Worm (Caenorhabditis elegans) whole organism, midembryonic: ENCODE measurements around the gene sra-13.

ENCODE experiments used
- T22C8.4 ChIP-seq: fragments of 200-800 bp; sonication (Bioruptor generic); IDR thresholded peaks from 2 replicates; pipeline ENCODE4 v1.3.6; 2022; ENCODE audit warnings: missing genetic modification characterization, missing compliant biosample characterization
- cog-1 ChIP-seq: sonication (generic microtip); optimal IDR thresholded peaks from 2 replicates; lab custom pipeline; 2016; ENCODE audit warnings: missing genetic modification characterization, missing compliant biosample characterization
- flt-1 ChIP-seq: fragments of 200-800 bp; sonication (Bioruptor generic); IDR thresholded peaks from 2 replicates; pipeline ENCODE4 v1.3.6; 2022; ENCODE audit warnings: missing genetic modification characterization, missing compliant biosample characterization
- klf-2 ChIP-seq: fragments of 200-800 bp; sonication (Bioruptor generic); conservative IDR thresholded peaks from 2 replicates; pipeline ENCODE4 v1.3.6; 2022; ENCODE audit warnings: missing genetic modification reagents, missing genetic modification characterization, missing compliant biosample characterization
- med-1 ChIP-seq: sonication (generic microtip); optimal IDR thresholded peaks from 2 replicates; lab custom pipeline; 2017; ENCODE audit warnings: missing genetic modification characterization, mild to moderate bottlenecking, missing compliant biosample characterization, antibody characterized with exemption, missing genetic modification reagents; ENCODE audit not compliant: insufficient read depth
- ref-1 ChIP-seq: fragments of 200-800 bp; sonication (Bioruptor generic); conservative IDR thresholded peaks from 2 replicates; pipeline ENCODE4 v1.3.6; 2022; ENCODE audit warnings: missing genetic modification reagents, missing genetic modification characterization, missing compliant biosample characterization
- tab-1 ChIP-seq: fragments of 200-800 bp; sonication (Bioruptor generic); IDR thresholded peaks from 2 replicates; pipeline ENCODE4 v1.3.6; 2022; ENCODE audit warnings: missing genetic modification characterization, missing compliant biosample characterization
- ztf-23 ChIP-seq: fragments of 200-800 bp; sonication (Bioruptor generic); IDR thresholded peaks from 2 replicates; pipeline ENCODE4 v1.3.6; 2022; ENCODE audit warnings: missing genetic modification reagents, missing genetic modification characterization, missing compliant biosample characterization
- ztf-29 ChIP-seq: fragments of 200-800 bp; sonication (Bioruptor generic); IDR thresholded peaks from 2 replicates; pipeline ENCODE4 v1.3.6; 2022; ENCODE audit warnings: missing genetic modification reagents, missing genetic modification characterization, missing compliant biosample characterization

Gene sra-13

DNA sequence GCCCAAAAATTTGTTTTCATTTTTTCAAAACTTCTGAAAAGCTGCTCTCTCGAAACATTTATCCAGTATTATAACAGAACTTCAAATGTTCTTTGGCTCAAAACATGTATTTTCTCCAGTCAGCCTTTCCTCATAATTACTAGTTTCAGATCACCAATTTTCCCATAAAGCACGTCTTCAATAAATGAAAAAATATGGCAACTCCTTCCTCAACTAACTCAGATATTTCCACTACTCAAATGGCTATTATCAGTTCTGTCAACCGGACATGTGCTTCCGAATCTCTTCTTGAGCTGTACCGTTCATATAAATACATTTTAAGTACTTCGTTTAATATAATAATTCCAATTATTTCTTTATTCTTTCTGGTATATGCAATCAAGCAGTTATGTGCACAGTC, at the start of gene sra-13:
Gene sra-13, plus strand, starts transcription at position 195 of the 400 bp plus-strand sequence.
- no peak for TF ChIP-seq tab-1
- TF ChIP-seq med-1 (GFP tag; lab: Kevin White, UChicago): no peak
- no peak for TF ChIP-seq ztf-23 (GFP tag; lab: Robert Waterston, UW)
- TF ChIP-seq klf-2 (GFP tag; lab: Robert Waterston, UW): no peak
- TF ChIP-seq T22C8.4 (GFP tag; lab: Robert Waterston, UW): no peak
- TF ChIP-seq ztf-29 (GFP tag; lab: Robert Waterston, UW): no peak
- no peak for TF ChIP-seq flt-1 (GFP tag; lab: Robert Waterston, UW)
- no peak for TF ChIP-seq ref-1 (GFP tag; lab: Robert Waterston, UW)
- no peak for TF ChIP-seq cog-1 (tag; lab: Kevin White, UChicago)

DNA sequence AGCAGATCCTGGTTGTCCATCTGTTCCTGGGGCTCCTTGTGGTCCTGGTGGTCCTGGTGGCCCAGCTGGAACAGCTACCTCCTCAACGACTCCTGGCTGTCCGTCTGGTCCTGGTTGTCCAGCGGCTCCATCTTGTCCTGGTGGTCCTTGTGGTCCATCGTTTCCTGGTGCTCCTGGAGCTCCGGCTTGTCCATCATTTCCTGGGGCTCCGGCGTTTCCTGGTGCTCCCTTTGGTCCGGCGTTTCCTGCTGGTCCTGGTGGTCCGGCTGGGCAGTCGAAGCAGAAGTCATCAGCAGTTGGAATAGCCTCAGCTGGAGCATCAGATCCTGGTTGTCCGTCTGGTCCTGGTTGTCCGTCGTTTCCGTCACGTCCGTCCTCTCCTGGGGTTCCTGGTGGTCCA, 49.0 kb upstream of the sra-13 start:
- TF ChIP-seq ztf-29 (GFP tag; lab: Robert Waterston, UW) (no peak), cog-1 (tag; lab: Kevin White, UChicago) (no peak), flt-1 (GFP tag; lab: Robert Waterston, UW) (no peak), ref-1 (GFP tag; lab: Robert Waterston, UW) (no peak), ztf-23 (GFP tag; lab: Robert Waterston, UW) (no peak), med-1 (GFP tag; lab: Kevin White, UChicago) (no peak), tab-1 (no peak), T22C8.4 (GFP tag; lab: Robert Waterston, UW) (no peak), klf-2 (GFP tag; lab: Robert Waterston, UW) (no peak)

DNA sequence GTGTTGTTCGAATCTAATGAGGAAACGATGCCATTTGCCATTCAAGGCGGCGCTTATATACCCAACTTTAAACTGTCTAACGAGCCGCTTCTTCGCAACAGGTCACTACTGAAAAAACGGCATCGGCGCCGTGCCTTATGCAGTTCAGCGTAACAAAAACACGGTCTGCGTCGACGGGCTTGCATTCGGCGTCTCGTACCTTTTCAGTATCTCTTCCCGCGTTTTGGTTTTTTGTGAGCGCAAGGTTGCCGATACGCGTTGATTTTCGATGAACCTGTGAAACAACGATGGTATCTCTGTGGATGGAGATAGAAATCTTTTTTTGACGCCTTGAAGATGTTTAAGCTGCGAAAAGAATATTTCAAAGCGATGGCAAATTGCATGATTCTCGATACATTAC, 48.1 kb upstream of the sra-13 start, which contains the start of gene col-77:
Gene col-77, minus strand, starts transcription at position 32 of the 400 bp plus-strand sequence.
- TF ChIP-seq cog-1 (tag; lab: Kevin White, UChicago) (no peak), flt-1 (GFP tag; lab: Robert Waterston, UW) (no peak), T22C8.4 (GFP tag; lab: Robert Waterston, UW) (no peak), ztf-23 (GFP tag; lab: Robert Waterston, UW) (no peak), tab-1 (no peak), ref-1 (GFP tag; lab: Robert Waterston, UW) (no peak), med-1 (GFP tag; lab: Kevin White, UChicago) (no peak), klf-2 (GFP tag; lab: Robert Waterston, UW) (no peak), ztf-29 (GFP tag; lab: Robert Waterston, UW) (no peak)

DNA sequence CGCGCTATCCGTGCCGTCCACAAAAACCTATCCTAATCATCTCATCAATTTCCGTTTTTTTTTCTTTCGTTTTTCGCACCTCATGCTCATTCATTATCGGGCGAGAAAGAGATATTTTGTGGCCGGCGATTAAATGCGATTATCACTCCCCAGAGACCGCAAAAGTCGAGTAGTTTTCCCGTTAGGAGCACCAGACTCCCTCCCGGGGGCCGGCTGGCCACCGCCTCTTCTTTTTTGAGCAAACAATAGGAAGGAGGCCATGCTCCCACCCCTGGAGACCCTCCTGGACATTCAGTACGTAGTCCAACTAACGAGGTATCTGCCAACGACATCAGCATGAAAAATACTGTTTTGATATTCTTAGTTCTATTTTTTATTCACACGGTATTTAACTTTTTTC, 47.0 kb upstream of the sra-13 start, which contains the start of gene M195.2:
Gene M195.2, plus strand, starts transcription at position 301 of the 400 bp plus-strand sequence.
- TF ChIP-seq ref-1 (GFP tag; lab: Robert Waterston, UW) (no peak), tab-1 (0 out of 2 replicates have a peak, but pooled peaks have one; percentile 62)

DNA sequence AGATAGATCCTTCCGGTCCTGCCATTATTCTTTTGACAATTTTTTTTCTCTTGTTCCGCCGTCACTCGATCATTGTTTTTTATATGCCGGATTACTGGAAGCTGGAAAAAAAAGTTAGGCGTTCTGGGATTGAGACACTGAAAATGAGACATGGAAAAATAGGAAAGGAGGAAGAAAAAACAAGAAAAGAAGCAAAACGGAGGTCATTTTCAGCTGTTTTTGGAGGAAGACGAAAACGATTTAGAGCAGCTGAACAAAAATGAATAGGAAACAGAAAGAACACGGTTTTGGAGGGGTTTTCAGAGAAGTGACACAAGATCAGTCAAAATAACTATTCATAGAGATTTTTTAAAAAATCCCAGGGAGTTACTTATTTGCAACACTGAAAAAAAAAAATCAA, 38.4 kb upstream of the sra-13 start, which contains the start of gene amt-3:
Gene amt-3, minus strand, starts transcription at position 101 of the 400 bp plus-strand sequence.
- no peak for TF ChIP-seq cog-1 (tag; lab: Kevin White, UChicago)
- TF ChIP-seq klf-2 (GFP tag; lab: Robert Waterston, UW): no peak
- no peak for TF ChIP-seq ref-1 (GFP tag; lab: Robert Waterston, UW)
- TF ChIP-seq ztf-29 (GFP tag; lab: Robert Waterston, UW): no peak
- no peak for TF ChIP-seq tab-1
- no peak for TF ChIP-seq med-1 (GFP tag; lab: Kevin White, UChicago)

DNA sequence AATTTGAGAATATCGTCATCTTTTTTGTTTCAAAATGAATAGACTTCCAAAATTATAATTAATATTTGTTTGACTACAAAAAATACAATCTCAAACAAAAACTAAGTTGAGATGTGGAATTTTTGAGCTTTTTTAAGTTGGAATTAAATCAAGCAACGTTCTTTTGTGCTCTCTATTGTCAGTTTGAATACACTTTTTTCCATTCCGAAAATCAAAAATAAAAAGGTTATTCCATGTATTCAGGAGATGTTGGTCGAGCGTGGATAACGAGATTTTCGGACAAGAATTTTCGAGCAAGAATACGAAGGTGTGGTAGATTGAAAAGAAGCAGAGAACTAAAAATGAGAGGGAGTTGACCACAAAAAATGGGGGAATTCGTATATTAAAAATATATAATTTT, 37.3 kb upstream of the sra-13 start:
- no peak for TF ChIP-seq klf-2 (GFP tag; lab: Robert Waterston, UW)

DNA sequence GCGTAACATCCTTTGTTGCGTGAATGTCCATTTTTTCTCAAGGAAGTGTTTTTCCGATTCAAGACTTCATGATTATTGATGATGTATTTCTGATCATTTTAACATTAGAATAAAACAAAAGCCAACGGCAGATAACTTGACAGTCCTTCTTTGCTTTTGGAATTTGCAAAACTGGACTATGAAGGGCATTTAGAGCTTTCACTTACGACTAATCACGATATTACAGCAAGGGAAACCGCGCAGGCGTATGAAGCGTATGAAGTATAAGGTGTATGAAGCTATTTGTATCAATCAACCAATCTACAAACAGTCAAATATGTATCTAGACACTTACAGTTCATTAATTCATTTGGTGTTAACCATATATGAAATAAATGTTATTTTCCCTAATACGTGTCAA, 29.8 kb upstream of the sra-13 start:
- no peak for TF ChIP-seq T22C8.4 (GFP tag; lab: Robert Waterston, UW)
- TF ChIP-seq tab-1: no peak
- TF ChIP-seq ztf-23 (GFP tag; lab: Robert Waterston, UW): no peak
- TF ChIP-seq ztf-29 (GFP tag; lab: Robert Waterston, UW): no peak
- TF ChIP-seq ref-1 (GFP tag; lab: Robert Waterston, UW): no peak
- no peak for TF ChIP-seq flt-1 (GFP tag; lab: Robert Waterston, UW)
- TF ChIP-seq med-1 (GFP tag; lab: Kevin White, UChicago): no peak
- no peak for TF ChIP-seq klf-2 (GFP tag; lab: Robert Waterston, UW)
- TF ChIP-seq cog-1 (tag; lab: Kevin White, UChicago): no peak

DNA sequence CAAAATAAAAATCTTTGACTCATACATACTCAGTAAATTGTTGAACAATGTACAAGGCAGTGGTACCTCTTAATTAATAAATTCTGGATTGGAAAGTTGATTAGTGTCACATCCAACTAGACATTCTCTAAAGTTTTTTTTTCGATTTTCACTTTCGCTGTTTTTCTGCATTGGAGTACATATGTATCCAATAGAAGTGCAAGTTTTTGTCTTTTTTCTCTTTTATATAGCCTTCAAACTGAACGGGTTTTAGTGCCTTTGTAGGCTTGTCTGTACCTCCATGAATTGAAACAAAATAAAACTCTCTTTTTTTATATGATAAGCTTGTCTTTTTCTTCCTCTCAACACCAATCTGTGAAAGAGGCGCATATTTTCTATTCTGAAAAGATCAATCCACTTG, 27.3 kb upstream of the sra-13 start:
- TF ChIP-seq tab-1 (no peak), ztf-23 (GFP tag; lab: Robert Waterston, UW) (no peak), cog-1 (tag; lab: Kevin White, UChicago) (no peak), med-1 (GFP tag; lab: Kevin White, UChicago) (no peak), ztf-29 (GFP tag; lab: Robert Waterston, UW) (no peak), flt-1 (GFP tag; lab: Robert Waterston, UW) (no peak), klf-2 (GFP tag; lab: Robert Waterston, UW) (no peak)

DNA sequence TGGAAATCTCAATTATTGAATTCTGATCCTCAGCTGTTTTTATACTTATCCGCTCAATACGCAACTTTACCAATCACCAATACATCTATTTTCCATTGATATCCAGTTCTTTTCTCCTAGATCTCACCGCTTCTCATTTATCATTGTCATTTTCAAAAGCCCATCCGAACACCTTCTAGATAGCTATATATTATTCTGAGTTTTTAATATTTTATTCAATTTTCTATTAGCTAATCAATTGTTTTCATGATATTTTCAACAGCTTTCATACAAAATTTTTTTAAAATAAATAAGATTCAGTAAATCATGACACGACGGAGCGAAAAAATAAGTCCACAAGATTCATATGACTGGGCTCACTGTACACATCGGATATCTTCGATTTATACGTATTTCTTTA, 26.3 kb upstream of the sra-13 start, which contains the start of gene F49E12.12:
Gene F49E12.12, plus strand, starts transcription at position 301 of the 400 bp plus-strand sequence.
- TF ChIP-seq ztf-23 (GFP tag; lab: Robert Waterston, UW) (no peak), flt-1 (GFP tag; lab: Robert Waterston, UW) (no peak), med-1 (GFP tag; lab: Kevin White, UChicago) (no peak), tab-1 (no peak), ref-1 (GFP tag; lab: Robert Waterston, UW) (no peak), cog-1 (tag; lab: Kevin White, UChicago) (no peak), klf-2 (GFP tag; lab: Robert Waterston, UW) (no peak), ztf-29 (GFP tag; lab: Robert Waterston, UW) (no peak), T22C8.4 (GFP tag; lab: Robert Waterston, UW) (no peak)

DNA sequence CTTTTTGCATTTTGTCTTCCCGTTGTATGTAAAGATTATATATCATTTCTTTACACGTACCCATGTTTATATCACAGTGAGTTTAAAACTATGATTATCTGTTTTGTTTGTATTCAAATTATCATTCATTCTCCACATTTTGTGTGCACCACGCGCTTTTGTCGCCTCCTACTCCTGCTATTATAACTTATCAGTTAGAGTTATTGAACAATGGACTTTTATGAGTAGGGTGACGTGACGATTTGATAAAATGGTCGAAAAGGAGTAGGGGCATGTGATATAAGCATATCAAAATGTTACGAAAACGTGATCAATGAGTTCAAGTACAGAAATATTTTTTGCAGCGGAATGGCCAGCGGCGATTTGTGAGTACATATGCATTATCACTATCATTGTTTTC, 24.6 kb upstream of the sra-13 start:
- TF ChIP-seq ztf-23 (GFP tag; lab: Robert Waterston, UW) (no peak), tab-1 (no peak), med-1 (GFP tag; lab: Kevin White, UChicago) (no peak), ztf-29 (GFP tag; lab: Robert Waterston, UW) (no peak)
